4 worm cellular contexts compared by ENCODE assay signal in genomic region chrV:12816672-12817071, ce11.
TF ChIP-seq lines count a peak whose summit lies in the region.

No protein-coding gene starts in this region.

TF ChIP-seq in whole organism, L1 larva, 84 proteins besides CTCF, POLR2A, EP300 and RAD21:
- TF ChIP-seq lin-35 (GFP tag; optimal IDR thresholded peaks at IDR 0.05; lab: Kevin White, UChicago): no peak
- peak; percentile 27 for TF ChIP-seq blmp-1 (tag; optimal IDR thresholded peaks at IDR 0.05; lab: Kevin White, UChicago)

TF ChIP-seq in whole organism, L2 larva, 48 proteins besides CTCF, POLR2A, EP300 and RAD21:
- no peak for TF ChIP-seq dmd-4 (tag; optimal IDR thresholded peaks at IDR 0.05; lab: Kevin White, UChicago)
- peak; percentile 10 for TF ChIP-seq ztf-4 (tag; optimal IDR thresholded peaks at IDR 0.05; lab: Kevin White, UChicago)
- peak; percentile 19 for TF ChIP-seq sem-4 (tag; optimal IDR thresholded peaks at IDR 0.05; lab: Kevin White, UChicago)

TF ChIP-seq in whole organism, L3 larva, 47 proteins besides CTCF, POLR2A, EP300 and RAD21:
- peak; percentile 53 for TF ChIP-seq nhr-23 (tag; optimal IDR thresholded peaks at IDR 0.05; lab: Kevin White, UChicago)
- no peak for TF ChIP-seq elt-2 (tag; optimal IDR thresholded peaks at IDR 0.05; lab: Kevin White, UChicago)

TF ChIP-seq in whole organism, L4 larva, 104 proteins besides CTCF, POLR2A, EP300 and RAD21:
- TF ChIP-seq skn-1 (tag; optimal IDR thresholded peaks at IDR 0.05; lab: Kevin White, UChicago) (no peak), mep-1 (tag; optimal IDR thresholded peaks at IDR 0.05; lab: Kevin White, UChicago) (peak; percentile 4), nhr-25 (tag; optimal IDR thresholded peaks at IDR 0.05; lab: Kevin White, UChicago; ENCODE audit: borderline replicate concordance, insufficient read depth) (no peak), ctbp-1 (GFP tag; IDR thresholded peaks at IDR 0.05; lab: Robert Waterston, UW) (no peak), mdl-1 (tag; optimal IDR thresholded peaks at IDR 0.05; lab: Kevin White, UChicago) (no peak), lsy-2 (tag; optimal IDR thresholded peaks at IDR 0.05; lab: Kevin White, UChicago) (peak; percentile 12 to 47), nhr-102 (tag; optimal IDR thresholded peaks at IDR 0.05; lab: Kevin White, UChicago) (no peak), hlh-30 (tag; optimal IDR thresholded peaks at IDR 0.05; lab: Kevin White, UChicago; ENCODE audit: insufficient read depth) (peak; percentile 37), ceh-44 (GFP tag; IDR thresholded peaks at IDR 0.05; lab: Robert Waterston, UW) (no peak), hif-1 (tag; optimal IDR thresholded peaks at IDR 0.05; lab: Kevin White, UChicago) (no peak), nhr-28 (tag; optimal IDR thresholded peaks at IDR 0.05; lab: Kevin White, UChicago) (no peak), spr-1 (tag; optimal IDR thresholded peaks at IDR 0.05; lab: Kevin White, UChicago) (no peak), unc-39 (tag; optimal IDR thresholded peaks at IDR 0.05; lab: Kevin White, UChicago) (no peak), ceh-32 (tag; optimal IDR thresholded peaks at IDR 0.05; lab: Kevin White, UChicago; ENCODE audit: poor library complexity) (no peak), snpc-4 (tag; optimal IDR thresholded peaks at IDR 0.05; lab: Kevin White, UChicago) (no peak), nhr-42 (GFP tag; IDR thresholded peaks at IDR 0.05; lab: Robert Waterston, UW) (no peak), unc-62 (GFP tag; optimal IDR thresholded peaks at IDR 0.05 in 1 of 2; lab: Kevin White, UChicago) (peak in 1 of 2 experiments; percentile 74), unc-62 (tag; optimal IDR thresholded peaks at IDR 0.05; lab: Kevin White, UChicago) (no peak), nhr-11 (tag; optimal IDR thresholded peaks at IDR 0.05; lab: Kevin White, UChicago) (no peak), F37D6.2 (tag; optimal IDR thresholded peaks at IDR 0.05; lab: Kevin White, UChicago) (no peak), T26A8.4 (GFP tag; IDR thresholded peaks at IDR 0.05; lab: Robert Waterston, UW) (no peak), Y48G9A.11 (GFP tag; IDR thresholded peaks at IDR 0.05; lab: Robert Waterston, UW) (no peak), ZK337.2 (GFP tag; IDR thresholded peaks at IDR 0.05; lab: Robert Waterston, UW) (no peak), zip-11 (GFP tag; IDR thresholded peaks at IDR 0.05; lab: Robert Waterston, UW) (no peak), unc-130 (GFP tag; optimal IDR thresholded peaks at IDR 0.05; lab: Kevin White, UChicago) (no peak)

Comparison
In these comparisons a context has a peak if more than half of its experiments do, and no peak if none do; other contexts are left out.
1. Of the 29 proteins assayed by ChIP-seq in both whole organism, L4 larva and whole organism, L1 larva: peak only in whole organism, L4 larva: lsy-2 and mep-1; only in whole organism, L1 larva: none; in both: none; in neither: 26; mixed calls (peak in some experiments, not most) for 1.